Worm (Caenorhabditis elegans): ENCODE data around the gene T26H8.4.
"Not testable (repeated sequence)": the region's sequence is repeated elsewhere in the genome, so short reads cannot be mapped to it uniquely, and the experiment has no call there.

Gene T26H8.4

DNA sequence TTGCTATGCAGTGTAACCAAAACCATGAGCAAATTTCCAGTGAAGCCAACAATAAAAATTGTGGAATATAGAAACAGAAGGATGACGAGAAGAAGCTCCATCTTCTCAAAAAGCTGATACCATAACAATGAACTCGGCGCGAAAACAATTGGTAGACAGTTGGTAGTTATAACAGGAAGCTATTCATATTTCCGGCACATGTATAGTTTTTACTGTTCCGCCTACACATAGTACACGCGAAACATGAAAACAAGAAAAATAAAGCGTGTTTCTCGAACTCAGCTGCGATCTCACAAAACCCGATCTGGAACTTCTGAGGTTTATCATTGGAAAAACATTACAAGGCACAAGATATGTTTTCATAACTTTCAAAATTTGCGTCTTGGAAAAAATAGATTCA, 47.6 kb downstream of the T26H8.4 start, which contains the start of gene srsx-37:
Gene srsx-37, minus strand, starts transcription at position 101 of the 400 bp plus-strand sequence.
- TF ChIP-seq syd-9 (tag; optimal IDR thresholded peaks at IDR 0.05), result no peak
- no peak for TF ChIP-seq nfya-1 (tag; optimal IDR thresholded peaks at IDR 0.05)
- no peak for TF ChIP-seq che-1 (tag; optimal IDR thresholded peaks at IDR 0.05)
- no peak for TF ChIP-seq ref-2 (tag; optimal IDR thresholded peaks at IDR 0.05)
- TF ChIP-seq C38D4.7 (GFP tag; optimal IDR thresholded peaks at IDR 0.05), result no peak
- TF ChIP-seq npax-4 (tag; optimal IDR thresholded peaks at IDR 0.05), result no peak
- no peak for TF ChIP-seq pag-3 (tag; optimal IDR thresholded peaks at IDR 0.05; ENCODE audit: borderline replicate concordance)
- no peak for TF ChIP-seq hlh-8 (tag; optimal IDR thresholded peaks at IDR 0.05)
- no peak for TF ChIP-seq pax-1 (tag; optimal IDR thresholded peaks at IDR 0.05)
- TF ChIP-seq ztf-16 (tag; optimal IDR thresholded peaks at IDR 0.05), result no peak
- no peak for TF ChIP-seq F13H6.1 (tag; optimal IDR thresholded peaks at IDR 0.05)
- no peak for TF ChIP-seq ceh-30 (tag; optimal IDR thresholded peaks at IDR 0.05)
- no peak for TF ChIP-seq hlh-30 (tag; optimal IDR thresholded peaks at IDR 0.05; ENCODE audit: insufficient read depth)
- no peak for TF ChIP-seq unc-86 (tag; optimal IDR thresholded peaks at IDR 0.05)

DNA sequence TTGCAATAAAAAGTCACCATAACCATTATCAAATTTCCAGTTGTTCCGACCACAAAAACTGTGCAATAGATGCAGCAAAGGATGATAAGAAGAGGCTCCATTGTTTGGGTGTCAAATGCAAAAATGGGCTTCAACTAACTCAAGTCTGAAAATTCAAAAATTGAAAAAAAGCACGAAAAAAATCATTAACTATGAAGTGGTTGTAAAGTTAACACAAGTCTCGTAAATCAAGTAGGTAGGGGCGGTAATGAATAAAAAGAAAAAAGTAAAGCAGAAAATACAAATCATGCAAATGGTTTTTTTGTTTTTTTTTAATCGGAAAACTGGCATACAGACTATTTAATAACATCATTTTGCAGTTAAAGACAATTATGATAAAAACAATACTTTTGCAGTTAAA, 50.0 kb downstream of the T26H8.4 start, which contains the start of gene srsx-39:
Gene srsx-39, minus strand, starts transcription at position 101 of the 400 bp plus-strand sequence.
- not testable (repeated sequence) for TF ChIP-seq tbx-2, ceh-2, nhr-11 (tag; optimal IDR thresholded peaks at IDR 0.05)
